Fruit fly (Drosophila melanogaster): ENCODE measurements around the gene Mcm2.

Mcm2 gene

dm6 chr3R:8303848-8304247 lies 39.1 kb downstream of the Mcm2 start, which contains the start of gene nac:
nac (minus strand) TSS chr3R:8304023.
- TF ChIP-seq Hey (tag; optimal IDR thresholded peaks at IDR 0.05) (no peak), CG8290 (GFP tag; optimal IDR thresholded peaks at IDR 0.05) (no peak), CG8290 (tag; optimal IDR thresholded peaks at IDR 0.05) (peak in 1 of 2 experiments; percentile 62), pita (GFP tag; optimal IDR thresholded peaks at IDR 0.05) (no peak), prd (optimal IDR thresholded peaks at IDR 0.05) (no peak), prd (GFP tag; IDR thresholded peaks at IDR 0.05) (no peak), CG9215 (GFP tag; IDR thresholded peaks at IDR 0.05) (no peak), B-H1 (GFP tag; IDR thresholded peaks at IDR 0.05) (no peak), Max (GFP tag; optimal IDR thresholded peaks at IDR 0.05) (no peak), chn (GFP tag; optimal IDR thresholded peaks at IDR 0.05) (no peak), CG3281 (GFP tag; optimal IDR thresholded peaks at IDR 0.05) (peak; percentile 8), Ada2b (GFP tag; IDR thresholded peaks at IDR 0.05) (no peak), CG18011 (GFP tag; optimal IDR thresholded peaks at IDR 0.05) (no peak), CG18476 (GFP tag; optimal IDR thresholded peaks at IDR 0.05) (peak; percentile 100), HmgZ (tag; optimal IDR thresholded peaks at IDR 0.05) (peak; percentile 41), slou (GFP tag; optimal IDR thresholded peaks at IDR 0.05) (no peak), CG2199 (GFP tag; IDR thresholded peaks at IDR 0.05) (peak; percentile 26; the same call in 1 of the 3 replicates), ems (GFP tag; optimal IDR thresholded peaks at IDR 0.05) (no peak), CG1233 (GFP tag; optimal IDR thresholded peaks at IDR 0.05) (no peak), dmrt11E (tag; optimal IDR thresholded peaks at IDR 0.05) (no peak), Atf6 (GFP tag; IDR thresholded peaks at IDR 0.05) (0 out of 2 replicates have a peak, but pooled peaks have one; percentile 46), pb (GFP tag; optimal IDR thresholded peaks at IDR 0.05) (no peak), Oaz (GFP tag; IDR thresholded peaks at IDR 0.05) (no peak), HLHmδ (GFP tag; optimal IDR thresholded peaks at IDR 0.05) (no peak), Ets65A (GFP tag) (peak; percentile 11), Antp (GFP tag; optimal IDR thresholded peaks at IDR 0.05) (no peak), Scr (GFP tag; IDR thresholded peaks at IDR 0.05; ENCODE audit: partially characterized antibody) (no peak), CG13424 (tag; optimal IDR thresholded peaks at IDR 0.05) (no peak), CG8359 (GFP tag; optimal IDR thresholded peaks at IDR 0.05; ENCODE audit: borderline replicate concordance) (no peak), CG10366 (GFP tag; IDR thresholded peaks at IDR 0.05) (0 out of 2 replicates have a peak, but pooled peaks have one; percentile 20), CG3995 (GFP tag; optimal IDR thresholded peaks at IDR 0.05) (no peak), odd (GFP tag; optimal IDR thresholded peaks at IDR 0.05) (no peak), MBD-R2 (GFP tag; IDR thresholded peaks at IDR 0.05) (peak; percentile 79), Rfx (GFP tag; IDR thresholded peaks at IDR 0.05) (peak; percentile 40; the same call in 1 of the 2 replicates), sna (GFP tag; IDR thresholded peaks at IDR 0.05; ENCODE audit: partially characterized antibody) (0 out of 2 replicates have a peak, but pooled peaks have one; percentile 16), Pdp1 (GFP tag; optimal IDR thresholded peaks at IDR 0.05) (peak in 1 of 2 experiments; percentile 21), Poxn (GFP tag; IDR thresholded peaks at IDR 0.05) (no peak), CG13287 (GFP tag; IDR thresholded peaks at IDR 0.05; ENCODE audit: partially characterized antibody) (peak; percentile 35), Fer3 (tag; optimal IDR thresholded peaks at IDR 0.05) (peak; percentile 3), CG2712 (tag; optimal IDR thresholded peaks at IDR 0.05) (peak; percentile 7), Oli (tag; optimal IDR thresholded peaks at IDR 0.05) (no peak), CG9932 (GFP tag; IDR thresholded peaks at IDR 0.05) (peak; percentile 49), CG10147 (GFP tag; optimal IDR thresholded peaks at IDR 0.05) (peak; percentile 15), cato (GFP tag; optimal IDR thresholded peaks at IDR 0.05; ENCODE audit: borderline replicate concordance) (no peak), D (optimal IDR thresholded peaks at IDR 0.05) (no peak), D (GFP tag; optimal IDR thresholded peaks at IDR 0.05) (no peak), CG32532 (GFP tag; IDR thresholded peaks at IDR 0.05) (peak; percentile 33; the same call in 1 of the 2 replicates), CG11085 (GFP tag; IDR thresholded peaks at IDR 0.05) (no peak), ci (GFP tag; IDR thresholded peaks at IDR 0.05) (0 out of 3 replicates have a peak, but pooled peaks have one; percentile 36), CG34224 (GFP tag; IDR thresholded peaks at IDR 0.05; ENCODE audit: partially characterized antibody) (no peak; the same call in 2 of the 3 replicates), nom (GFP tag; optimal IDR thresholded peaks at IDR 0.05) (peak; percentile 6)

Data from whole organism, embryonic.